Worm (Caenorhabditis elegans) whole organism, late embryonic: ENCODE measurements around the gene srz-11.

ENCODE experiments used
- C38D4.7 ChIP-seq: fragments of 200-800 bp; sonication (Bioruptor generic); optimal IDR thresholded peaks from 2 replicates; lab custom pipeline; 2018; ENCODE audit warnings: mild to moderate bottlenecking, missing genetic modification characterization, moderate library complexity, missing compliant biosample characterization
- F13H6.1 ChIP-seq: sonication (generic microtip); optimal IDR thresholded peaks from 2 replicates; lab custom pipeline; 2016; ENCODE audit warnings: missing genetic modification characterization, missing compliant biosample characterization
- K02D7.2 ChIP-seq: sonication (generic microtip); optimal IDR thresholded peaks from 2 replicates; lab custom pipeline; 2017; ENCODE audit warnings: mild to moderate bottlenecking, missing genetic modification characterization, missing compliant biosample characterization
- Y22D7AL.16 ChIP-seq: sonication (generic microtip); optimal IDR thresholded peaks from 2 replicates; lab custom pipeline; 2016; ENCODE audit warnings: missing genetic modification characterization, missing compliant biosample characterization
- ahr-1 ChIP-seq: sonication (generic microtip); optimal IDR thresholded peaks from 2 replicates; lab custom pipeline; 2016; ENCODE audit warnings: missing genetic modification characterization, missing compliant biosample characterization
- ceh-14 ChIP-seq: sonication (generic microtip); optimal IDR thresholded peaks from 2 replicates; lab custom pipeline; 2016; ENCODE audit warnings: missing genotype, missing genetic modification characterization, missing compliant biosample characterization
- ceh-18 ChIP-seq: sonication (generic microtip); optimal IDR thresholded peaks from 2 replicates; lab custom pipeline; 2016; ENCODE audit warnings: missing genetic modification characterization, missing compliant biosample characterization
- ceh-2 ChIP-seq: sonication (generic microtip); optimal IDR thresholded peaks from 2 replicates; lab custom pipeline; 2016; ENCODE audit warnings: missing genotype, missing genetic modification characterization, missing compliant biosample characterization
- ceh-30 ChIP-seq: fragments of 150-350 bp; optimal IDR thresholded peaks from 2 replicates; lab custom pipeline; 2014; ENCODE audit warnings: missing biosample characterization, missing genetic modification characterization
- ceh-31 ChIP-seq: sonication (generic microtip); optimal IDR thresholded peaks from 2 replicates; lab custom pipeline; 2016; ENCODE audit warnings: missing genetic modification characterization, missing compliant biosample characterization
- ceh-34 ChIP-seq: sonication (generic microtip); optimal IDR thresholded peaks from 2 replicates; lab custom pipeline; 2016; ENCODE audit warnings: mild to moderate bottlenecking, missing genetic modification characterization, missing compliant biosample characterization
- ceh-45 ChIP-seq: fragments of 200-800 bp; sonication (Bioruptor generic); IDR thresholded peaks from 2 replicates; pipeline ENCODE4 v1.3.6; 2022; ENCODE audit warnings: missing genetic modification reagents, missing genetic modification characterization, missing compliant biosample characterization
- ceh-6 ChIP-seq: fragments of 200-800 bp; sonication (Bioruptor generic); optimal IDR thresholded peaks from 2 replicates; lab custom pipeline; 2018; ENCODE audit warnings: mild to moderate bottlenecking, missing genetic modification characterization, missing compliant biosample characterization
- ceh-9 ChIP-seq: sonication (generic microtip); optimal IDR thresholded peaks from 2 replicates; lab custom pipeline; 2016; ENCODE audit warnings: mild to moderate bottlenecking, missing genetic modification characterization, inconsistent platforms, missing compliant biosample characterization
- dve-1 ChIP-seq: sonication (generic microtip); optimal IDR thresholded peaks from 2 replicates; lab custom pipeline; 2017; ENCODE audit warnings: antibody characterized with exemption, mild to moderate bottlenecking, missing genetic modification characterization, missing compliant biosample characterization
- ets-4 ChIP-seq: sonication (generic microtip); optimal IDR thresholded peaks from 2 replicates; lab custom pipeline; 2016; ENCODE audit warnings: missing genetic modification characterization, missing compliant biosample characterization
- eyg-1 ChIP-seq: sonication (generic microtip); optimal IDR thresholded peaks from 2 replicates; lab custom pipeline; 2016; ENCODE audit warnings: missing genotype, missing genetic modification characterization, missing compliant biosample characterization
- fax-1 ChIP-seq: sonication (generic microtip); optimal IDR thresholded peaks from 2 replicates; lab custom pipeline; 2016; ENCODE audit warnings: missing genotype, missing genetic modification characterization, missing compliant biosample characterization
- fkh-10 ChIP-seq: fragments of 150-350 bp; optimal IDR thresholded peaks from 2 replicates; lab custom pipeline; 2014; ENCODE audit warnings: missing biosample characterization, missing genetic modification reagents, missing genetic modification characterization
- gmeb-2 ChIP-seq: sonication (generic microtip); optimal IDR thresholded peaks from 2 replicates; lab custom pipeline; 2016; ENCODE audit warnings: missing genetic modification characterization, inconsistent platforms, missing compliant biosample characterization
- hlh-13 ChIP-seq: fragments of 200-800 bp; sonication (Bioruptor generic); optimal IDR thresholded peaks from 2 replicates; lab custom pipeline; 2018; ENCODE audit warnings: mild to moderate bottlenecking, missing genetic modification characterization, missing compliant biosample characterization
- hlh-30 ChIP-seq: sonication (generic microtip); optimal IDR thresholded peaks from 2 replicates; lab custom pipeline; 2017; ENCODE audit warnings: antibody characterized with exemption, missing genetic modification characterization, missing compliant biosample characterization; ENCODE audit not compliant: insufficient read depth
- hlh-6 ChIP-seq: sonication (generic microtip); optimal IDR thresholded peaks from 2 replicates; lab custom pipeline; 2016; ENCODE audit warnings: missing genotype, missing genetic modification characterization, missing compliant biosample characterization
- hlh-8 ChIP-seq: sonication (generic microtip); optimal IDR thresholded peaks from 2 replicates; lab custom pipeline; 2016; ENCODE audit warnings: missing genotype, missing genetic modification characterization, missing compliant biosample characterization
- lim-6 ChIP-seq: sonication (generic microtip); optimal IDR thresholded peaks from 2 replicates; lab custom pipeline; 2016; ENCODE audit warnings: missing genetic modification characterization, missing compliant biosample characterization
- lin-11 ChIP-seq: fragments of 200-800 bp; sonication (Bioruptor generic); optimal IDR thresholded peaks from 2 replicates; lab custom pipeline; 2018; ENCODE audit warnings: mild to moderate bottlenecking, missing genetic modification characterization, missing compliant biosample characterization
- madf-2 ChIP-seq: sonication (generic microtip); optimal IDR thresholded peaks from 2 replicates; lab custom pipeline; 2017; ENCODE audit warnings: missing genetic modification characterization, missing compliant biosample characterization
- nfya-1 ChIP-seq: sonication (generic microtip); optimal IDR thresholded peaks from 2 replicates; lab custom pipeline; 2017; ENCODE audit warnings: missing genetic modification characterization, mild to moderate bottlenecking, missing compliant biosample characterization, antibody characterized with exemption, moderate library complexity
- nhr-11 ChIP-seq: fragments of 150-350 bp; optimal IDR thresholded peaks from 2 replicates; lab custom pipeline; 2014; ENCODE audit warnings: missing biosample characterization, missing genetic modification characterization
- nhr-232 ChIP-seq: sonication (generic microtip); optimal IDR thresholded peaks from 2 replicates; lab custom pipeline; 2016; ENCODE audit warnings: missing genetic modification characterization, missing compliant biosample characterization
- npax-4 ChIP-seq: sonication (generic microtip); optimal IDR thresholded peaks from 2 replicates; lab custom pipeline; 2016; ENCODE audit warnings: missing genetic modification characterization, missing compliant biosample characterization
- pat-9 ChIP-seq: fragments of 200-800 bp; sonication (Bioruptor generic); optimal IDR thresholded peaks from 2 replicates; lab custom pipeline; 2018; ENCODE audit warnings: mild to moderate bottlenecking, missing genetic modification characterization, moderate library complexity, missing compliant biosample characterization
- pqm-1 ChIP-seq: sonication (generic microtip); optimal IDR thresholded peaks from 2 replicates; lab custom pipeline; 2016; ENCODE audit warnings: missing genetic modification characterization, missing compliant biosample characterization
- pros-1 ChIP-seq: fragments of 150-350 bp; optimal IDR thresholded peaks from 2 replicates; lab custom pipeline; 2014; ENCODE audit warnings: missing biosample characterization, missing genetic modification reagents, missing genetic modification characterization
- ref-2 ChIP-seq: sonication (generic microtip); optimal IDR thresholded peaks from 2 replicates; lab custom pipeline; 2016; ENCODE audit warnings: missing genetic modification characterization, missing compliant biosample characterization
- rnt-1 ChIP-seq: sonication (generic microtip); optimal IDR thresholded peaks from 2 replicates; lab custom pipeline; 2016; ENCODE audit warnings: missing genetic modification characterization, missing compliant biosample characterization
- sox-2 ChIP-seq: fragments of 200-800 bp; sonication (Bioruptor generic); IDR thresholded peaks from 2 replicates; pipeline ENCODE4 v1.3.6; 2022; ENCODE audit warnings: missing genetic modification reagents, missing genetic modification characterization, missing compliant biosample characterization
- sox-4 ChIP-seq: sonication (generic microtip); optimal IDR thresholded peaks from 2 replicates; lab custom pipeline; 2017; ENCODE audit warnings: mild to moderate bottlenecking, missing genetic modification characterization, inconsistent platforms, missing compliant biosample characterization
- tbx-2 ChIP-seq: sonication (generic microtip); optimal IDR thresholded peaks from 2 replicates; lab custom pipeline; 2016; ENCODE audit warnings: missing genetic modification characterization, missing compliant biosample characterization
- unc-42 ChIP-seq: sonication (generic microtip); optimal IDR thresholded peaks from 2 replicates; lab custom pipeline; 2016; ENCODE audit warnings: missing genotype, missing genetic modification characterization, missing compliant biosample characterization
- unc-86 ChIP-seq: sonication (generic microtip); optimal IDR thresholded peaks from 2 replicates; lab custom pipeline; 2016; ENCODE audit warnings: missing genetic modification characterization, missing compliant biosample characterization
- ztf-16 ChIP-seq: sonication (generic microtip); optimal IDR thresholded peaks from 2 replicates; lab custom pipeline; 2017; ENCODE audit warnings: missing genetic modification characterization, missing compliant biosample characterization

The srz-11 gene

ce11 chrV:15148800-15149199 lies 14.1 kb upstream of the srz-11 start, which contains the start of gene T09F5.1:
Gene T09F5.1, plus strand, starts transcription at chrV:15149100.
- TF ChIP-seq rnt-1 (tag; lab: Kevin White, UChicago) (peak; percentile 5), ahr-1 (tag; lab: Kevin White, UChicago) (no peak), unc-86 (tag; lab: Kevin White, UChicago) (no peak), ets-4 (tag; lab: Kevin White, UChicago) (no peak), nfya-1 (no peak)

ce11 chrV:15150176-15150575 lies 12.7 kb upstream of the srz-11 start:
- TF ChIP-seq nfya-1 (peak; percentile 69), nhr-232 (tag; lab: Kevin White, UChicago) (no peak)

ce11 chrV:15150661-15151060 lies 12.2 kb upstream of the srz-11 start, which contains the start of gene T09F5.2:
Gene T09F5.2, plus strand, starts transcription at chrV:15150961.
- TF ChIP-seq ceh-14 (no peak), fkh-10 (GFP tag; lab: Kevin White, UChicago) (no peak), ceh-31 (no peak), Y22D7AL.16 (no peak), ceh-2 (tag; lab: Kevin White, UChicago) (no peak)
- TF ChIP-seq, all 69 proteins: peak for 0

ce11 chrV:15152010-15152409 lies 10.9 kb upstream of the srz-11 start:
- TF ChIP-seq hlh-13 (GFP tag; lab: Kevin White, UChicago) (no peak), hlh-8 (tag; lab: Kevin White, UChicago) (no peak), dve-1 (tag; lab: Kevin White, UChicago) (no peak), ceh-30 (tag; lab: Kevin White, UChicago) (no peak), sox-2 (no peak), sox-4 (tag; lab: Kevin White, UChicago) (no peak), ceh-45 (no peak), lim-6 (tag; lab: Kevin White, UChicago) (no peak), hlh-30 (tag; lab: Kevin White, UChicago) (no peak), madf-2 (tag; lab: Kevin White, UChicago) (no peak), lin-11 (no peak), unc-86 (tag; lab: Kevin White, UChicago) (no peak), ref-2 (no peak)
- TF ChIP-seq, all 69 proteins: peak for 0

- TF ChIP-seq gmeb-2 (tag; lab: Kevin White, UChicago) (no peak), ceh-2 (tag; lab: Kevin White, UChicago) (no peak), Y22D7AL.16 (no peak), ceh-6 (GFP tag; lab: Kevin White, UChicago) (no peak), eyg-1 (tag; lab: Kevin White, UChicago) (no peak), ztf-16 (tag; lab: Kevin White, UChicago) (no peak), ceh-9 (tag; lab: Kevin White, UChicago) (no peak), npax-4 (tag; lab: Kevin White, UChicago) (no peak), sox-2 (no peak), fax-1 (tag; lab: Kevin White, UChicago) (no peak), C38D4.7 (GFP tag; lab: Kevin White, UChicago) (no peak), hlh-6 (no peak)
These were observed 9.6 kb upstream of the srz-11 start, which contains the start of gene srh-55 for ce11 chrV:15153277-15153676. Gene srh-55, plus strand, starts transcription at chrV:15153577.

- no peak for TF ChIP-seq hlh-8 (tag; lab: Kevin White, UChicago)
- TF ChIP-seq ref-2: no peak
- no peak for TF ChIP-seq gmeb-2 (tag; lab: Kevin White, UChicago)
- no peak for TF ChIP-seq pros-1 (tag; lab: Kevin White, UChicago)
- no peak for TF ChIP-seq unc-42 (tag; lab: Kevin White, UChicago)
- TF ChIP-seq rnt-1 (tag; lab: Kevin White, UChicago): no peak
- no peak for TF ChIP-seq ceh-31
- TF ChIP-seq lin-11: no peak
- no peak for TF ChIP-seq nhr-11 (tag; lab: Kevin White, UChicago)
- TF ChIP-seq pqm-1 (tag; lab: Kevin White, UChicago): no peak
- TF ChIP-seq K02D7.2 (tag; lab: Kevin White, UChicago): no peak
- TF ChIP-seq ceh-34 (tag; lab: Kevin White, UChicago): no peak
- no peak for TF ChIP-seq F13H6.1 (tag; lab: Kevin White, UChicago)
- no peak for TF ChIP-seq ceh-18
- no peak for TF ChIP-seq ceh-2 (tag; lab: Kevin White, UChicago)
- no peak for TF ChIP-seq pat-9 (tag; lab: Kevin White, UChicago)
- no peak for TF ChIP-seq tbx-2 (tag; lab: Kevin White, UChicago)
These were observed 6.4 kb upstream of the srz-11 start for ce11 chrV:15156504-15156903.
